Worm (Caenorhabditis elegans): ENCODE results near the gene letm-1.

letm-1 gene

ce11 chrV:13669170-13669569, 8.1 kb downstream of the letm-1 start:
- no peak for TF ChIP-seq unc-62 (GFP tag; optimal IDR thresholded peaks at IDR 0.05)

- no peak for TF ChIP-seq unc-62 (GFP tag; optimal IDR thresholded peaks at IDR 0.05)
Observed at ce11 chrV:13671911-13672639, 11.0 kb downstream of the letm-1 start, which contains the start of the genes mip-2 and F58G11.4. TSS of gene mip-2 (minus strand) at chrV:13671958. TSS of gene F58G11.4 (plus strand) at chrV:13672589.

- no peak for TF ChIP-seq unc-62 (GFP tag; optimal IDR thresholded peaks at IDR 0.05)
Observed at ce11 chrV:13678542-13678941, 17.5 kb downstream of the letm-1 start, which contains the start of the genes tag-65 and ccz-1. TSS of gene tag-65 (minus strand) at chrV:13678587. TSS of gene ccz-1 (plus strand) at chrV:13678875.

- TF ChIP-seq unc-62 (GFP tag; optimal IDR thresholded peaks at IDR 0.05) = no peak
Observed at ce11 chrV:13679859-13680258, 18.8 kb downstream of the letm-1 start.

ce11 chrV:13681445-13681844, 20.4 kb downstream of the letm-1 start:
- no peak for TF ChIP-seq unc-62 (GFP tag; optimal IDR thresholded peaks at IDR 0.05)

- no peak for TF ChIP-seq unc-62 (GFP tag; optimal IDR thresholded peaks at IDR 0.05)
Observed at ce11 chrV:13686513-13686912, 25.5 kb downstream of the letm-1 start.

ce11 chrV:13687504-13687903, 26.4 kb downstream of the letm-1 start:
- TF ChIP-seq unc-62 (GFP tag; optimal IDR thresholded peaks at IDR 0.05) = no peak

ce11 chrV:13689592-13689991, 28.5 kb downstream of the letm-1 start, which contains the start of gene T01D3.1:
TSS of gene T01D3.1 (plus strand) at chrV:13689892.
- TF ChIP-seq unc-62 (GFP tag; optimal IDR thresholded peaks at IDR 0.05) = no peak

ce11 chrV:13690276-13690675, 29.2 kb downstream of the letm-1 start:
- no peak for TF ChIP-seq unc-62 (GFP tag; optimal IDR thresholded peaks at IDR 0.05)

- no peak for TF ChIP-seq unc-62 (GFP tag; optimal IDR thresholded peaks at IDR 0.05)
Observed at ce11 chrV:13694103-13694502, 33.0 kb downstream of the letm-1 start.

- no peak for TF ChIP-seq unc-62 (GFP tag; optimal IDR thresholded peaks at IDR 0.05)
Observed at ce11 chrV:13703960-13704359, 42.9 kb downstream of the letm-1 start, which contains the start of gene T01D3.3. TSS of gene T01D3.3 (plus strand) at chrV:13704271.

- no peak for TF ChIP-seq unc-62 (GFP tag; optimal IDR thresholded peaks at IDR 0.05)
Observed at ce11 chrV:13707295-13707694, 46.2 kb downstream of the letm-1 start, which contains the start of gene hlh-34. TSS of gene hlh-34 (minus strand) at chrV:13707395.

- TF ChIP-seq unc-62 (GFP tag; optimal IDR thresholded peaks at IDR 0.05) = no peak
Observed at ce11 chrV:13711060-13711459, 50.0 kb downstream of the letm-1 start, which contains the start of gene srx-96. TSS of gene srx-96 (plus strand) at chrV:13711360.
